Fruit fly (Drosophila melanogaster) ovary, adult (tissue): ENCODE results near the gene CG14286.
A peak's percentile ranks its signal among the peaks of the same experiment; 100 is the strongest.

Experiments used
- CG17801 ChIP-seq: fragments of 200-800 bp; optimal IDR thresholded peaks from 2 replicates; lab custom pipeline; 2019; ENCODE audit warnings: missing biosample characterization, mild to moderate bottlenecking, missing genetic modification characterization, moderate library complexity; ENCODE audit not compliant: partially characterized antibody

The CG14286 gene

dm6 chr3R:18995556-18996272, 28.2 kb upstream of the CG14286 start:
- no peak for TF ChIP-seq CG17801 (GFP tag; lab: Kevin White, UChicago)

- no peak for TF ChIP-seq CG17801 (GFP tag; lab: Kevin White, UChicago)
These were observed 26.3 kb upstream of the CG14286 start for dm6 chr3R:18997388-18998287.

dm6 chr3R:18998370-18998769, 25.5 kb upstream of the CG14286 start:
- TF ChIP-seq CG17801 (GFP tag; lab: Kevin White, UChicago): no peak

- no peak for TF ChIP-seq CG17801 (GFP tag; lab: Kevin White, UChicago)
These were observed 23.9 kb upstream of the CG14286 start for dm6 chr3R:18999906-19000451.

dm6 chr3R:19001701-19002100, 22.2 kb upstream of the CG14286 start:
- no peak for TF ChIP-seq CG17801 (GFP tag; lab: Kevin White, UChicago)

- TF ChIP-seq CG17801 (GFP tag; lab: Kevin White, UChicago): no peak
These were observed 13.0 kb upstream of the CG14286 start for dm6 chr3R:19010923-19011322.

- no peak for TF ChIP-seq CG17801 (GFP tag; lab: Kevin White, UChicago)
These were observed 12.0 kb upstream of the CG14286 start for dm6 chr3R:19011885-19012284.

- no peak for TF ChIP-seq CG17801 (GFP tag; lab: Kevin White, UChicago)
These were observed 9.9 kb upstream of the CG14286 start for dm6 chr3R:19014027-19014426.

dm6 chr3R:19014742-19015422, 9.0 kb upstream of the CG14286 start:
- peak; percentile 69 for TF ChIP-seq CG17801 (GFP tag; lab: Kevin White, UChicago)

dm6 chr3R:19015423-19015810, 8.5 kb upstream of the CG14286 start:
- TF ChIP-seq CG17801 (GFP tag; lab: Kevin White, UChicago): no peak

dm6 chr3R:19017318-19018043, 6.4 kb upstream of the CG14286 start:
- TF ChIP-seq CG17801 (GFP tag; lab: Kevin White, UChicago): no peak

dm6 chr3R:19024761-19025160, 869 bp downstream of the CG14286 start, which contains the start of gene CG14285:
Gene CG14285 (plus strand): TSS chr3R:19025099.
- TF ChIP-seq CG17801 (GFP tag; lab: Kevin White, UChicago): no peak

- TF ChIP-seq CG17801 (GFP tag; lab: Kevin White, UChicago): no peak
These were observed 3.3 kb downstream of the CG14286 start, which contains the start of gene NP15.6 for dm6 chr3R:19027165-19027564. Gene NP15.6 (plus strand): TSS chr3R:19027368.

dm6 chr3R:19028758-19029157, 4.9 kb downstream of the CG14286 start, which contains the start of the genes GatA and P5cr:
Gene GatA (minus strand): TSS chr3R:19028857.
Gene P5cr (plus strand): TSS chr3R:19028931.
- peak; percentile 74 for TF ChIP-seq CG17801 (GFP tag; lab: Kevin White, UChicago)
